Worm (Caenorhabditis elegans): ENCODE measurements around the gene nhr-47.

DNA sequence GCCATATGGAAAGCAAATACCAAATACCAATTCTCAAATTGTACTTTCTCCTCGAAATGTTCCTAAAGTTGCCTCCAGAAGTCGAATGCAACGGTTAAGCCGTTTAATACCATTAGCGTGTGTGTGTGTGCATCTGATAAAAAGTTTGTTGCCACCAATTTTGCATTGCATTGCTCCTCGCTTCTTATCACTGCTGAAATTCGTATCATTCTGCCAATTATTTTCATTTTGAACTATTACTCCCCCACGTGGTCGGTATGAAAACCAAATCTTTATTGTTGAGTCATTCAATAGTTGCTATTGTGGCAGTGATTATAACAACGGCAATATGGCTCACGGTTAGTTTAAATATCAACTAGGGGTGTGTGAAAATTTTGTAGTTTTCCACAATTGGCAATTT, 14.8 kb upstream of the nhr-47 start, which contains the start of gene T05C3.6:
- TF ChIP-seq pha-4 (tag; optimal IDR thresholded peaks at IDR 0.05) (no peak), tlf-1 (GFP tag; optimal IDR thresholded peaks at IDR 0.05) (no peak), ama-1 (optimal IDR thresholded peaks at IDR 0.05) (no peak), ama-1 (GFP tag; optimal IDR thresholded peaks at IDR 0.05) (no peak), snpc-4 (GFP tag; optimal IDR thresholded peaks at IDR 0.05) (no peak), snpc-4 (tag; optimal IDR thresholded peaks at IDR 0.05) (no peak), rpc-1 (optimal IDR thresholded peaks at IDR 0.05) (no peak), rpc-1 (tag; optimal IDR thresholded peaks at IDR 0.05) (no peak), nfya-2 (GFP tag; IDR thresholded peaks at IDR 0.05) (no peak), D2030.7 (GFP tag; IDR thresholded peaks at IDR 0.05) (no peak), cebp-1 (GFP tag; IDR thresholded peaks at IDR 0.05) (no peak), cebp-1 (tag; optimal IDR thresholded peaks at IDR 0.05) (no peak), F55B11.4 (tag; optimal IDR thresholded peaks at IDR 0.05; ENCODE audit: borderline replicate concordance, insufficient read depth) (no peak), nhr-120 (GFP tag; IDR thresholded peaks at IDR 0.05) (no peak), fkh-3 (tag; optimal IDR thresholded peaks at IDR 0.05) (no peak)
